Fruit fly (Drosophila melanogaster) whole organism, adult: ENCODE data around the gene CG5171.

Experiments used
- CG11617 ChIP-seq: fragments of 200-800 bp; sonication (Bioruptor generic); optimal IDR thresholded peaks from 2 replicates; lab custom pipeline; 2017; ENCODE audit warnings: mild to moderate bottlenecking, missing biosample characterization, missing genetic modification reagents, missing genetic modification characterization
- CG14711 ChIP-seq: fragments of 200-800 bp; sonication (Bioruptor generic); optimal IDR thresholded peaks from 2 replicates; lab custom pipeline; 2018; ENCODE audit warnings: missing biosample characterization, mild to moderate bottlenecking, missing genetic modification characterization, moderate library complexity
- CG7101 ChIP-seq: fragments of 200-800 bp; sonication (Bioruptor generic); optimal IDR thresholded peaks from 2 replicates; lab custom pipeline; 2018; ENCODE audit warnings: missing biosample characterization, mild to moderate bottlenecking, missing genetic modification characterization, moderate library complexity
- Clk ChIP-seq: fragments of 200-800 bp; sonication (Bioruptor generic); optimal IDR thresholded peaks from 2 replicates; lab custom pipeline; 2017; ENCODE audit warnings: missing biosample characterization, missing genetic modification characterization
- bab1 ChIP-seq: fragments of 200-800 bp; sonication (Bioruptor generic); optimal IDR thresholded peaks from 3 replicates; lab custom pipeline; 2019; ENCODE audit warnings: missing biosample characterization, mild to moderate bottlenecking, missing genetic modification characterization, moderate library complexity
- cic ChIP-seq: fragments of 200-800 bp; sonication (Bioruptor generic); optimal IDR thresholded peaks from 2 replicates; lab custom pipeline; 2017; ENCODE audit warnings: missing biosample characterization, mild to moderate bottlenecking, missing genetic modification characterization, moderate library complexity
- pad ChIP-seq: fragments of 200-800 bp; sonication (Bioruptor generic); optimal IDR thresholded peaks from 3 replicates; lab custom pipeline; 2017; ENCODE audit warnings: missing biosample characterization, missing genetic modification characterization, mild to moderate bottlenecking, moderate library complexity, missing genetic modification reagents
- toe ChIP-seq: fragments of 200-800 bp; sonication (Bioruptor generic); optimal IDR thresholded peaks from 2 replicates; lab custom pipeline; 2016; ENCODE audit warnings: missing biosample characterization, missing genetic modification characterization

dm6 chr2L:7352775-7353187 lies 48.4 kb upstream of the CG5171 start:
- TF ChIP-seq CG14711 = no peak
- TF ChIP-seq CG11617 (GFP tag; lab: Kevin White, UChicago) = no peak
- TF ChIP-seq bab1 = no peak
- no peak for TF ChIP-seq CG7101
- no peak for TF ChIP-seq toe (GFP tag; lab: Kevin White, UChicago)
- no peak for TF ChIP-seq pad
- no peak for TF ChIP-seq Clk (GFP tag; lab: Kevin White, UChicago)
- TF ChIP-seq cic (GFP tag; lab: Kevin White, UChicago) = no peak
